Worm (Caenorhabditis elegans) whole organism, L3 larva: Measurements from ENCODE around the gene C14A4.6.

Experiments
- R02D3.7 ChIP-seq: fragments of 150-350 bp; optimal IDR thresholded peaks from 2 replicates; lab custom pipeline; 2014; ENCODE audit warnings: missing biosample characterization, missing genetic modification characterization
- ZK546.5 ChIP-seq: sonication (generic microtip); optimal IDR thresholded peaks from 2 replicates; lab custom pipeline; 2017; ENCODE audit warnings: missing biosample characterization, missing genetic modification characterization
- aly-2 ChIP-seq: fragments of 150-350 bp; optimal IDR thresholded peaks from 2 replicates; lab custom pipeline; 2014; ENCODE audit warnings: missing biosample characterization, missing genetic modification characterization
- ama-1 ChIP-seq: fragments of 150-350 bp; optimal IDR thresholded peaks from 2 replicates; lab custom pipeline; 2018
- ceh-16 ChIP-seq: sonication (generic microtip); optimal IDR thresholded peaks from 2 replicates; lab custom pipeline; 2017; ENCODE audit warnings: missing biosample characterization, missing genetic modification characterization
- ceh-28 ChIP-seq: fragments of 150-350 bp; optimal IDR thresholded peaks from 2 replicates; lab custom pipeline; 2014; ENCODE audit warnings: missing biosample characterization, missing genetic modification reagents, missing genetic modification characterization
- ceh-82 ChIP-seq: fragments of 150-350 bp; optimal IDR thresholded peaks from 2 replicates; lab custom pipeline; 2014; ENCODE audit warnings: missing biosample characterization, missing genetic modification characterization
- ceh-9 ChIP-seq: sonication (generic microtip); optimal IDR thresholded peaks from 2 replicates; lab custom pipeline; 2018; ENCODE audit warnings: missing biosample characterization, missing genetic modification characterization
- daf-12 ChIP-seq: fragments of 150-350 bp; optimal IDR thresholded peaks from 2 replicates; lab custom pipeline; 2014; ENCODE audit warnings: missing biosample characterization, missing genetic modification reagents, missing genetic modification characterization
- egl-27 ChIP-seq: sonication (generic microtip); optimal IDR thresholded peaks from 4 replicates; lab custom pipeline; 2017; ENCODE audit warnings: missing biosample characterization, missing genetic modification reagents, missing genetic modification characterization
- egl-5 ChIP-seq: fragments of 150-350 bp; optimal IDR thresholded peaks from 2 replicates; lab custom pipeline; 2017; ENCODE audit warnings: missing biosample characterization, missing genetic modification reagents, missing genetic modification characterization, inconsistent platforms
- elt-1 ChIP-seq: fragments of 150-350 bp; optimal IDR thresholded peaks from 2 replicates; lab custom pipeline; 2014; ENCODE audit warnings: missing biosample characterization, missing genetic modification characterization
- elt-2 ChIP-seq: sonication (generic microtip); optimal IDR thresholded peaks from 2 replicates; lab custom pipeline; 2016; ENCODE audit warnings: missing genetic modification reagents, mild to moderate bottlenecking, missing genetic modification characterization, missing compliant biosample characterization
- elt-3 ChIP-seq, 3 experiments: fragments of 150-350 bp in 1 of 3; sonication (generic microtip) in 2 of 3; optimal IDR thresholded peaks; 2 replicates in 2 of 3; 4 replicates in 1 of 3; lab custom pipeline; 2014 to 2017; ENCODE audit warnings: missing biosample characterization in 3 of 3, missing genetic modification characterization in 3 of 3
- eor-1 ChIP-seq, 2 experiments: fragments of 150-350 bp; optimal IDR thresholded peaks; 2 replicates each; lab custom pipeline; 2014 to 2018; ENCODE audit warnings: missing biosample characterization in 2 of 2, missing genetic modification characterization in 2 of 2
- fkh-10 ChIP-seq: sonication (generic microtip); optimal IDR thresholded peaks from 2 replicates; lab custom pipeline; 2017; ENCODE audit warnings: missing biosample characterization, missing genetic modification reagents, missing genetic modification characterization
- fkh-2 ChIP-seq: fragments of 150-350 bp; optimal IDR thresholded peaks from 2 replicates; lab custom pipeline; 2014; ENCODE audit warnings: missing biosample characterization, missing genetic modification reagents, missing genetic modification characterization
- fos-1 ChIP-seq: fragments of 150-350 bp; optimal IDR thresholded peaks from 2 replicates; lab custom pipeline; 2014; ENCODE audit warnings: missing biosample characterization, missing genetic modification characterization
- hmg-11 ChIP-seq: sonication (generic microtip); optimal IDR thresholded peaks from 2 replicates; lab custom pipeline; 2016; ENCODE audit warnings: missing genetic modification characterization, missing compliant biosample characterization
- jun-1 ChIP-seq: fragments of 150-350 bp; optimal IDR thresholded peaks from 2 replicates; lab custom pipeline; 2014; ENCODE audit warnings: missing biosample characterization, missing genetic modification reagents, missing genetic modification characterization
- lin-15B ChIP-seq: fragments of 150-350 bp; optimal IDR thresholded peaks from 2 replicates; lab custom pipeline; 2014; ENCODE audit warnings: missing biosample characterization, missing genetic modification characterization
- lin-39 ChIP-seq: fragments of 150-350 bp; optimal IDR thresholded peaks from 2 replicates; lab custom pipeline; 2018; ENCODE audit warnings: missing biosample characterization, missing genetic modification reagents, missing genetic modification characterization
- lsy-12 ChIP-seq: sonication (generic microtip); optimal IDR thresholded peaks from 2 replicates; lab custom pipeline; 2016; ENCODE audit warnings: mild to moderate bottlenecking, missing genetic modification characterization, missing compliant biosample characterization
- mdl-1 ChIP-seq: fragments of 150-350 bp; optimal IDR thresholded peaks from 2 replicates; lab custom pipeline; 2014; ENCODE audit warnings: missing biosample characterization, missing genetic modification characterization
- mml-1 ChIP-seq: fragments of 150-350 bp; sonication (generic microtip); optimal IDR thresholded peaks from 3 replicates; lab custom pipeline; 2014; ENCODE audit warnings: missing biosample characterization, missing genetic modification characterization
- nfya-1 ChIP-seq: sonication (generic microtip); optimal IDR thresholded peaks from 2 replicates; lab custom pipeline; 2017; ENCODE audit warnings: missing genetic modification characterization, mild to moderate bottlenecking, missing compliant biosample characterization, antibody characterized with exemption, moderate library complexity; ENCODE audit not compliant: insufficient read depth
- nhr-11 ChIP-seq: fragments of 150-350 bp; optimal IDR thresholded peaks from 2 replicates; lab custom pipeline; 2014; ENCODE audit warnings: missing biosample characterization, missing genetic modification characterization
- nhr-12 ChIP-seq: fragments of 150-350 bp; optimal IDR thresholded peaks from 2 replicates; lab custom pipeline; 2014; ENCODE audit warnings: missing biosample characterization, missing genetic modification characterization
- nhr-23 ChIP-seq: fragments of 150-350 bp; optimal IDR thresholded peaks from 2 replicates; lab custom pipeline; 2014; ENCODE audit warnings: missing biosample characterization, missing genetic modification reagents, missing genetic modification characterization
- nhr-237 ChIP-seq: fragments of 150-350 bp; optimal IDR thresholded peaks from 2 replicates; lab custom pipeline; 2014; ENCODE audit warnings: missing biosample characterization, missing genetic modification characterization
- nhr-25 ChIP-seq: sonication (generic microtip); optimal IDR thresholded peaks from 2 replicates; lab custom pipeline; 2017; ENCODE audit warnings: missing biosample characterization, missing genetic modification characterization
- nhr-28 ChIP-seq: fragments of 150-350 bp; optimal IDR thresholded peaks from 2 replicates; lab custom pipeline; 2014; ENCODE audit warnings: missing biosample characterization, missing genetic modification characterization
- nhr-43 ChIP-seq: sonication (generic microtip); optimal IDR thresholded peaks from 2 replicates; lab custom pipeline; 2016; ENCODE audit warnings: mild to moderate bottlenecking, missing genetic modification characterization, missing compliant biosample characterization; ENCODE audit not compliant: poor library complexity, severe bottlenecking
- nhr-67 ChIP-seq: fragments of 150-350 bp; optimal IDR thresholded peaks from 2 replicates; lab custom pipeline; 2014; ENCODE audit warnings: missing biosample characterization, missing genetic modification characterization
- nhr-76 ChIP-seq: fragments of 150-350 bp; sonication (generic microtip); optimal IDR thresholded peaks from 5 replicates; lab custom pipeline; 2014; ENCODE audit warnings: missing biosample characterization, missing genetic modification characterization
- nhr-77 ChIP-seq: fragments of 150-350 bp; optimal IDR thresholded peaks from 2 replicates; lab custom pipeline; 2014; ENCODE audit warnings: missing biosample characterization, missing genetic modification characterization
- pha-4 ChIP-seq: fragments of 150-350 bp; optimal IDR thresholded peaks from 2 replicates; lab custom pipeline; 2014; ENCODE audit warnings: missing biosample characterization, missing genetic modification reagents, missing genetic modification characterization
- pqm-1 ChIP-seq: fragments of 150-350 bp; optimal IDR thresholded peaks from 2 replicates; lab custom pipeline; 2017; ENCODE audit warnings: missing biosample characterization, missing genetic modification characterization, inconsistent platforms
- sea-2 ChIP-seq: fragments of 150-350 bp; sonication (generic microtip); optimal IDR thresholded peaks from 4 replicates; lab custom pipeline; 2014; ENCODE audit warnings: missing biosample characterization, missing genetic modification reagents, missing genetic modification characterization
- skn-1 ChIP-seq: fragments of 150-350 bp; optimal IDR thresholded peaks from 2 replicates; lab custom pipeline; 2014; ENCODE audit warnings: missing biosample characterization, missing genetic modification characterization
- snpc-4 ChIP-seq: fragments of 150-350 bp; optimal IDR thresholded peaks from 2 replicates; lab custom pipeline; 2014; ENCODE audit warnings: missing biosample characterization, missing genetic modification characterization
- tbx-2 ChIP-seq: sonication (generic microtip); optimal IDR thresholded peaks from 2 replicates; lab custom pipeline; 2016; ENCODE audit warnings: mild to moderate bottlenecking, missing genetic modification characterization, missing compliant biosample characterization
- unc-39 ChIP-seq: sonication (generic microtip); optimal IDR thresholded peaks from 4 replicates; lab custom pipeline; 2017; ENCODE audit warnings: missing biosample characterization, missing genetic modification characterization
- unc-62 ChIP-seq: fragments of 150-350 bp; sonication (generic microtip); optimal IDR thresholded peaks from 4 replicates; lab custom pipeline; 2014; ENCODE audit warnings: missing biosample characterization, missing genetic modification reagents, missing genetic modification characterization
- zag-1 ChIP-seq: fragments of 150-350 bp; optimal IDR thresholded peaks from 2 replicates; lab custom pipeline; 2014; ENCODE audit warnings: missing biosample characterization, missing genetic modification characterization
- ztf-11 ChIP-seq: fragments of 150-350 bp; optimal IDR thresholded peaks from 2 replicates; lab custom pipeline; 2014; ENCODE audit warnings: missing biosample characterization, missing genetic modification characterization
- ztf-4 ChIP-seq: fragments of 150-350 bp; optimal IDR thresholded peaks from 2 replicates; lab custom pipeline; 2014; ENCODE audit warnings: missing biosample characterization, missing genetic modification characterization

C14A4.6 gene

ce11 chrII:10553377-10554045, 41.1 kb downstream of the C14A4.6 start:
- TF ChIP-seq ama-1 (lab: Kevin White, UChicago): peak; percentile 90
- TF ChIP-seq nhr-11 (tag; lab: Kevin White, UChicago): no peak
- TF ChIP-seq ceh-16: no peak
- TF ChIP-seq nhr-25 (tag; lab: Kevin White, UChicago): no peak
- TF ChIP-seq R02D3.7 (tag; lab: Kevin White, UChicago): no peak
- peak; percentile 13 for TF ChIP-seq nfya-1 (tag; lab: Kevin White, UChicago)
- TF ChIP-seq lsy-12: peak; percentile 54
- no peak for TF ChIP-seq fkh-10 (GFP tag; lab: Kevin White, UChicago)
- TF ChIP-seq unc-39 (tag; lab: Kevin White, UChicago): no peak
- TF ChIP-seq ztf-4 (tag; lab: Kevin White, UChicago): no peak
- TF ChIP-seq jun-1 (tag; lab: Kevin White, UChicago): no peak

- TF ChIP-seq nhr-237 (tag; lab: Kevin White, UChicago): no peak
- TF ChIP-seq nhr-76 (tag; lab: Kevin White, UChicago): peak; percentile 57
- no peak for TF ChIP-seq ZK546.5 (tag; lab: Kevin White, UChicago)
- peak; percentile 95 for TF ChIP-seq fkh-10 (GFP tag; lab: Kevin White, UChicago)
- peak; percentile 90 for TF ChIP-seq nhr-43 (tag; lab: Kevin White, UChicago)
- peak; percentile 71 for TF ChIP-seq lin-15B (tag; lab: Kevin White, UChicago)
- TF ChIP-seq elt-2 (tag; lab: Kevin White, UChicago): peak; percentile 56
- peak; percentile 78 for TF ChIP-seq lsy-12
- TF ChIP-seq unc-39 (tag; lab: Kevin White, UChicago): no peak
- TF ChIP-seq nhr-23: peak; percentile 99
- TF ChIP-seq ceh-16: no peak
- peak; percentile 11 for TF ChIP-seq nhr-28 (tag; lab: Kevin White, UChicago)
- TF ChIP-seq hmg-11 (tag; lab: Kevin White, UChicago): peak; percentile 87
- peak in 2 of 3 experiments; percentile 19 to 48 for TF ChIP-seq elt-3 (tag; optimal IDR thresholded peaks at IDR 0.05; lab: Kevin White, UChicago)
- peak; percentile 95 for TF ChIP-seq nfya-1 (tag; lab: Kevin White, UChicago)
- no peak for TF ChIP-seq fkh-2 (tag; lab: Kevin White, UChicago)
- TF ChIP-seq daf-12 (tag; lab: Kevin White, UChicago): peak; percentile 13
- peak; percentile 75 for TF ChIP-seq R02D3.7 (tag; lab: Kevin White, UChicago)
- no peak for TF ChIP-seq ceh-9 (tag; lab: Kevin White, UChicago)
- peak; percentile 83 for TF ChIP-seq snpc-4 (tag; lab: Kevin White, UChicago)
- peak; percentile 29 to 80 for TF ChIP-seq eor-1 (tag; optimal IDR thresholded peaks at IDR 0.05; lab: Kevin White, UChicago)
- TF ChIP-seq mml-1 (tag; lab: Kevin White, UChicago): no peak
- peak; percentile 25 for TF ChIP-seq zag-1 (tag; lab: Kevin White, UChicago)
- TF ChIP-seq skn-1 (tag; lab: Kevin White, UChicago): peak; percentile 62
- TF ChIP-seq nhr-12 (tag; lab: Kevin White, UChicago): no peak
- peak; percentile 84 for TF ChIP-seq ztf-4 (tag; lab: Kevin White, UChicago)
- TF ChIP-seq aly-2: peak; percentile 20
- peak; percentile 97 for TF ChIP-seq egl-5 (tag; lab: Kevin White, UChicago)
- TF ChIP-seq egl-27: peak; percentile 72
- TF ChIP-seq nhr-67: no peak
- TF ChIP-seq unc-62 (GFP tag; lab: Kevin White, UChicago): peak; percentile 79
- no peak for TF ChIP-seq fos-1 (tag; lab: Kevin White, UChicago)
- TF ChIP-seq ceh-28 (tag; lab: Kevin White, UChicago): peak; percentile 86
- peak; percentile 84 for TF ChIP-seq tbx-2
- TF ChIP-seq pha-4 (tag; lab: Kevin White, UChicago): peak; percentile 98
- TF ChIP-seq jun-1 (tag; lab: Kevin White, UChicago): peak; percentile 98
- peak; percentile 49 for TF ChIP-seq pqm-1 (tag; lab: Kevin White, UChicago)
- peak; percentile 95 for TF ChIP-seq ama-1 (lab: Kevin White, UChicago)
- peak; percentile 98 for TF ChIP-seq nhr-11 (tag; lab: Kevin White, UChicago)
- peak; percentile 96 for TF ChIP-seq nhr-25 (tag; lab: Kevin White, UChicago)
- TF ChIP-seq nhr-77 (tag; lab: Kevin White, UChicago): peak; percentile 48
- no peak for TF ChIP-seq ztf-11 (tag; lab: Kevin White, UChicago)
- TF ChIP-seq lin-39 (tag; lab: Kevin White, UChicago): peak; percentile 80
- peak; percentile 38 for TF ChIP-seq elt-1 (tag; lab: Kevin White, UChicago)
- peak; percentile 84 for TF ChIP-seq mdl-1 (tag; lab: Kevin White, UChicago)
- TF ChIP-seq sea-2 (GFP tag; lab: Kevin White, UChicago): no peak
- peak; percentile 74 for TF ChIP-seq ceh-82 (tag; lab: Kevin White, UChicago)
Measured at ce11 chrII:10551985-10552736, 42.4 kb downstream of the C14A4.6 start.
